Worm (Caenorhabditis elegans): ENCODE measurements around the gene K01F9.2.

K01F9.2 gene

ce11 chrIII:8887184-8887801 is 10.4 kb upstream of the K01F9.2 start, which contains the start of gene famh-136:
TSS of gene famh-136 (plus strand) at chrIII:8887751.
- TF ChIP-seq tab-1 (GFP tag; IDR thresholded peaks at IDR 0.05) (no peak), med-1 (GFP tag; optimal IDR thresholded peaks at IDR 0.05; ENCODE audit: insufficient read depth) (peak; percentile 33), flt-1 (GFP tag; IDR thresholded peaks at IDR 0.05) (peak; percentile 58), ztf-29 (GFP tag; IDR thresholded peaks at IDR 0.05) (no peak), ztf-23 (GFP tag; IDR thresholded peaks at IDR 0.05) (peak; percentile 86), klf-2 (GFP tag; conservative IDR thresholded peaks at IDR 0.05) (no peak), ref-1 (GFP tag; conservative IDR thresholded peaks at IDR 0.05) (no peak), T22C8.4 (GFP tag; IDR thresholded peaks at IDR 0.05) (no peak), cog-1 (tag; optimal IDR thresholded peaks at IDR 0.05) (peak; percentile 49)

ce11 chrIII:8886309-8886708 is 9.4 kb upstream of the K01F9.2 start:
- TF ChIP-seq ref-1 (GFP tag; conservative IDR thresholded peaks at IDR 0.05) (no peak), ztf-29 (GFP tag; IDR thresholded peaks at IDR 0.05) (no peak), klf-2 (GFP tag; conservative IDR thresholded peaks at IDR 0.05) (no peak), cog-1 (tag; optimal IDR thresholded peaks at IDR 0.05) (no peak), flt-1 (GFP tag; IDR thresholded peaks at IDR 0.05) (no peak), T22C8.4 (GFP tag; IDR thresholded peaks at IDR 0.05) (no peak), tab-1 (GFP tag; IDR thresholded peaks at IDR 0.05) (no peak), ztf-23 (GFP tag; IDR thresholded peaks at IDR 0.05) (no peak), med-1 (GFP tag; optimal IDR thresholded peaks at IDR 0.05; ENCODE audit: insufficient read depth) (no peak)

ce11 chrIII:8885150-8885549 is 8.2 kb upstream of the K01F9.2 start, which contains the start of gene svop-1:
TSS of gene svop-1 (minus strand) at chrIII:8885488.
- TF ChIP-seq klf-2 (GFP tag; conservative IDR thresholded peaks at IDR 0.05) (no peak), med-1 (GFP tag; optimal IDR thresholded peaks at IDR 0.05; ENCODE audit: insufficient read depth) (no peak), flt-1 (GFP tag; IDR thresholded peaks at IDR 0.05) (no peak), T22C8.4 (GFP tag; IDR thresholded peaks at IDR 0.05) (no peak)

- TF ChIP-seq klf-2 (GFP tag; conservative IDR thresholded peaks at IDR 0.05) (no peak), med-1 (GFP tag; optimal IDR thresholded peaks at IDR 0.05; ENCODE audit: insufficient read depth) (no peak), ztf-29 (GFP tag; IDR thresholded peaks at IDR 0.05) (no peak), T22C8.4 (GFP tag; IDR thresholded peaks at IDR 0.05) (no peak), tab-1 (GFP tag; IDR thresholded peaks at IDR 0.05) (no peak), cog-1 (tag; optimal IDR thresholded peaks at IDR 0.05) (no peak), ref-1 (GFP tag; conservative IDR thresholded peaks at IDR 0.05) (no peak), flt-1 (GFP tag; IDR thresholded peaks at IDR 0.05) (no peak), ztf-23 (GFP tag; IDR thresholded peaks at IDR 0.05) (no peak)
Measured at ce11 chrIII:8882333-8882732, 5.4 kb upstream of the K01F9.2 start.

- TF ChIP-seq ref-1 (GFP tag; conservative IDR thresholded peaks at IDR 0.05): no peak
- TF ChIP-seq ztf-23 (GFP tag; IDR thresholded peaks at IDR 0.05): no peak
- no peak for TF ChIP-seq cog-1 (tag; optimal IDR thresholded peaks at IDR 0.05)
- no peak for TF ChIP-seq T22C8.4 (GFP tag; IDR thresholded peaks at IDR 0.05)
- no peak for TF ChIP-seq klf-2 (GFP tag; conservative IDR thresholded peaks at IDR 0.05)
- TF ChIP-seq flt-1 (GFP tag; IDR thresholded peaks at IDR 0.05): no peak
- TF ChIP-seq ztf-29 (GFP tag; IDR thresholded peaks at IDR 0.05): no peak
- TF ChIP-seq tab-1 (GFP tag; IDR thresholded peaks at IDR 0.05): no peak
- TF ChIP-seq med-1 (GFP tag; optimal IDR thresholded peaks at IDR 0.05; ENCODE audit: insufficient read depth): no peak
Measured at ce11 chrIII:8878960-8879359, 2.0 kb upstream of the K01F9.2 start.

DNA sequence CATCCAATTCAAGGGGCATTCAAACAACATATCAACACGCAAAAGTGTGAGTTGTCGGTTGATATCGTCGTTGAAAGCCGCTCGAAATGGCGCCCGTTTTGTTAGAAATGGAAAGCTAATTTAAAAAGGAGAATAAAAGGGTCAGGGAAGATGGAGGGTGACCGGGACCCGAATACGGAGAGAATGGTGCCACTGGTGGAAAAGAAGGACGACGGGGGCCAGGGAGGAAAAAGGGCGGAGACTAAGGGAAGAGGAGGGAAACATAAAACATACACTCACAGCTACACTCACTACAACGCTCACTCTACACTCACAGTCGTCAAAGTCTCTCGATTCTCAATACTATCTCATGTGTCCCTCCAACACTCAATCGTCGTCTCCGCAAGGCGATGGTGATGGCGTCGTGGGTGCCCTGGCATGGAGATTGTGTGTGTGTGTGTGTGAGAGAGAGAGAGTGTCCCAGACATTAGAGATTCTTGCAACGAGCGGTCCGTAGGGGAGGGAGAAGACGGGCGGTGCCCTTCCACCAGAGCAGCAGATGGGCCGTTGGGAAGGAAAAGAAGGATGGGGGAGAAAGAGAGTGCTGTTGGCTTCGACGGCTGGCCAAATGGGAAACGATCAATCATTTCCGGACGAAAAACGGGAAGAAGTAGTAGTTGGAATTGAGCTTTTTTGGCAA is 2.8 kb downstream of the K01F9.2 start:
- TF ChIP-seq cog-1 (tag; optimal IDR thresholded peaks at IDR 0.05): peak; percentile 85
- peak; percentile 65; the same call in 1 of the 2 replicates for TF ChIP-seq flt-1 (GFP tag; IDR thresholded peaks at IDR 0.05)
- no peak for TF ChIP-seq T22C8.4 (GFP tag; IDR thresholded peaks at IDR 0.05)
- 0 out of 2 replicates have a peak, but pooled peaks have one; percentile 61 for TF ChIP-seq tab-1 (GFP tag; IDR thresholded peaks at IDR 0.05)
- TF ChIP-seq ztf-23 (GFP tag; IDR thresholded peaks at IDR 0.05): peak; percentile 56; the same call in 1 of the 2 replicates

ce11 chrIII:8873045-8873457 is 3.9 kb downstream of the K01F9.2 start:
- no peak for TF ChIP-seq ztf-29 (GFP tag; IDR thresholded peaks at IDR 0.05)
- TF ChIP-seq flt-1 (GFP tag; IDR thresholded peaks at IDR 0.05): 0 out of 2 replicates have a peak, but pooled peaks have one; percentile 41
- TF ChIP-seq ref-1 (GFP tag; conservative IDR thresholded peaks at IDR 0.05): no peak
- no peak for TF ChIP-seq med-1 (GFP tag; optimal IDR thresholded peaks at IDR 0.05; ENCODE audit: insufficient read depth)
- peak; percentile 58; the same call in 1 of the 2 replicates for TF ChIP-seq T22C8.4 (GFP tag; IDR thresholded peaks at IDR 0.05)
- TF ChIP-seq cog-1 (tag; optimal IDR thresholded peaks at IDR 0.05): peak; percentile 1

ce11 chrIII:8869663-8870062 is 7.3 kb downstream of the K01F9.2 start:
- no peak for TF ChIP-seq med-1 (GFP tag; optimal IDR thresholded peaks at IDR 0.05; ENCODE audit: insufficient read depth)
- TF ChIP-seq T22C8.4 (GFP tag; IDR thresholded peaks at IDR 0.05): no peak
- no peak for TF ChIP-seq flt-1 (GFP tag; IDR thresholded peaks at IDR 0.05)
- no peak for TF ChIP-seq cog-1 (tag; optimal IDR thresholded peaks at IDR 0.05)
- TF ChIP-seq klf-2 (GFP tag; conservative IDR thresholded peaks at IDR 0.05): no peak
- TF ChIP-seq ref-1 (GFP tag; conservative IDR thresholded peaks at IDR 0.05): no peak
- TF ChIP-seq tab-1 (GFP tag; IDR thresholded peaks at IDR 0.05): no peak
- TF ChIP-seq ztf-29 (GFP tag; IDR thresholded peaks at IDR 0.05): no peak
- no peak for TF ChIP-seq ztf-23 (GFP tag; IDR thresholded peaks at IDR 0.05)

DNA sequence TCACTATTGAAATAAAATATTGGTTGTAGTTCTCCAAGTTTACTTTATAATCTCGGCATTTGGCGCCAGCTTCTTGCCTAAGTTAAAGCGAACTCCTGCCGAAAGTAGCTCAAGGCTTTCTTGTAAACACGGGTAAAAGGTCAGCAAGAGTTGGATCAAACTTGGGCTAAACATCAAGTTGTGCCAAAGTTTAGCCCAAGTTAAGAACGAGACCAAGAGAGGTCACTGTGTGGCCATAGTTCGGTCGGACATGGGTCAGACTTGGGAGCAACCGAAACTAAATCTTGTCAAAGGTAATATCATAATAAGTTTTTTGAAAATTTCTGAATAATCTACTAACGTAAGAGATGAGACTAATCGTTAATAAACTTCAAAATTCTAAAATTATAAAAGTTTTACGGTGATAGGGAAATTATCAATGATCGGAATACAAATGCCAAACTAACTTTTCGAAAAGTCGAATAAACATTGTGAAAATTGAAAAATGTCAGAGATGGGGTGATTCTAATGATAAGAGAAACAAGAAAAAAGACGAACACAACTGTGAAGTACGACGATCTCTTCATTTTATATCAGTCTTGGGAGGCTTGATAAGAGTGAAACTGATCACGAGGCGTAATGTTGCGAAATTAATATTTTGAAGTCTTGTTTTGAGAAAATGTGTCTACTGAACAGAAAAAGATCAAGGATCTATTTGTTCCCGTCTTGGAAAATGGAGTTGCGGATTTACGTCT is 8.8 kb downstream of the K01F9.2 start:
- TF ChIP-seq cog-1 (tag; optimal IDR thresholded peaks at IDR 0.05) (no peak), klf-2 (GFP tag; conservative IDR thresholded peaks at IDR 0.05) (no peak), ref-1 (GFP tag; conservative IDR thresholded peaks at IDR 0.05) (no peak), med-1 (GFP tag; optimal IDR thresholded peaks at IDR 0.05; ENCODE audit: insufficient read depth) (no peak), T22C8.4 (GFP tag; IDR thresholded peaks at IDR 0.05) (no peak)
